Worm (Caenorhabditis elegans) whole organism, L2 larva: ENCODE results near the gene C04E6.7.

Experiments
- lin-13 ChIP-seq: fragments of 150-350 bp; optimal IDR thresholded peaks from 2 replicates; lab custom pipeline; 2014; ENCODE audit warnings: missing biosample characterization, missing genetic modification reagents, missing genetic modification characterization
- mdl-1 ChIP-seq, 2 experiments: fragments of 150-350 bp in 1 of 2; sonication (generic microtip) in 1 of 2; optimal IDR thresholded peaks; 2 replicates each; lab custom pipeline; 2017; ENCODE audit warnings: missing biosample characterization in 2 of 2, missing genetic modification characterization in 2 of 2

- no peak for TF ChIP-seq mdl-1 (tag; optimal IDR thresholded peaks at IDR 0.05; lab: Kevin White, UChicago)
- no peak for TF ChIP-seq lin-13 (GFP tag; lab: Kevin White, UChicago)
These were observed 19.3 kb downstream of the C04E6.7 start, which contains the start of gene C04E6.13 for ce11 chrV:5912426-5912825.
